Fruit fly (Drosophila melanogaster): ENCODE data around the gene GV1.

dm6 chr3L:1835064-1835463 lies 24.7 kb downstream of the GV1 start, which contains the start of gene Cpr62Bb:
- TF ChIP-seq insv (optimal IDR thresholded peaks at IDR 0.05) (no peak), psq (optimal IDR thresholded peaks at IDR 0.05) (no peak), ttk (optimal IDR thresholded peaks at IDR 0.05) (no peak)

Measured in Kc167 (cell line).